Worm (Caenorhabditis elegans) whole organism, L2 larva: ENCODE results near the gene arrd-9.
A peak's percentile ranks its signal among the peaks of the same experiment; 100 is the strongest.

Source experiments
- C34F6.9 ChIP-seq: fragments of 150-350 bp; optimal IDR thresholded peaks from 2 replicates; lab custom pipeline; 2014; ENCODE audit warnings: missing biosample characterization, missing genetic modification characterization
- F13H6.1 ChIP-seq: sonication (generic microtip); optimal IDR thresholded peaks from 2 replicates; lab custom pipeline; 2016; ENCODE audit warnings: missing genetic modification characterization, missing compliant biosample characterization
- R02D3.7 ChIP-seq: fragments of 150-350 bp; optimal IDR thresholded peaks from 2 replicates; lab custom pipeline; 2014; ENCODE audit warnings: missing biosample characterization, missing genetic modification characterization
- Y55F3AM.14 ChIP-seq: fragments of 200-800 bp; sonication (Bioruptor generic); optimal IDR thresholded peaks from 2 replicates; lab custom pipeline; 2018; ENCODE audit warnings: mild to moderate bottlenecking, missing genetic modification characterization, missing compliant biosample characterization
- alr-1 ChIP-seq: fragments of 150-350 bp; optimal IDR thresholded peaks from 2 replicates; lab custom pipeline; 2014; ENCODE audit warnings: missing biosample characterization, missing genetic modification characterization
- aly-2 ChIP-seq: fragments of 150-350 bp; optimal IDR thresholded peaks from 2 replicates; lab custom pipeline; 2014; ENCODE audit warnings: missing biosample characterization, missing genetic modification characterization
- ama-1 ChIP-seq: fragments of 150-350 bp; optimal IDR thresholded peaks from 2 replicates; lab custom pipeline; 2018; ENCODE audit warnings: inconsistent platforms
- blmp-1 ChIP-seq: sonication (generic microtip); optimal IDR thresholded peaks from 2 replicates; lab custom pipeline; 2017; ENCODE audit warnings: missing genetic modification characterization, mild to moderate bottlenecking, missing compliant biosample characterization, antibody characterized with exemption, moderate library complexity; ENCODE audit not compliant: insufficient read depth
- ceh-16 ChIP-seq: fragments of 150-350 bp; optimal IDR thresholded peaks from 2 replicates; lab custom pipeline; 2014; ENCODE audit warnings: missing biosample characterization, missing genetic modification characterization
- ceh-82 ChIP-seq: fragments of 150-350 bp; optimal IDR thresholded peaks from 2 replicates; lab custom pipeline; 2014; ENCODE audit warnings: missing biosample characterization, missing genetic modification characterization
- crh-2 ChIP-seq: sonication (generic microtip); optimal IDR thresholded peaks from 2 replicates; lab custom pipeline; 2017; ENCODE audit warnings: missing biosample characterization, missing genetic modification characterization
- dmd-4 ChIP-seq: sonication (generic microtip); optimal IDR thresholded peaks from 2 replicates; lab custom pipeline; 2017; ENCODE audit warnings: missing biosample characterization, missing genetic modification characterization
- fos-1 ChIP-seq: fragments of 150-350 bp; optimal IDR thresholded peaks from 2 replicates; lab custom pipeline; 2014; ENCODE audit warnings: missing biosample characterization, missing genetic modification characterization
- gmeb-1 ChIP-seq: fragments of 150-350 bp; optimal IDR thresholded peaks from 2 replicates; lab custom pipeline; 2014; ENCODE audit warnings: missing biosample characterization, missing genetic modification characterization
- lin-11 ChIP-seq: fragments of 150-350 bp; sonication (generic microtip); optimal IDR thresholded peaks from 2 replicates; lab custom pipeline; 2014; ENCODE audit warnings: missing biosample characterization, missing genetic modification characterization, inconsistent platforms, mixed read lengths
- lin-13 ChIP-seq: fragments of 150-350 bp; optimal IDR thresholded peaks from 2 replicates; lab custom pipeline; 2014; ENCODE audit warnings: missing biosample characterization, missing genetic modification reagents, missing genetic modification characterization
- lin-39 ChIP-seq: fragments of 150-350 bp; optimal IDR thresholded peaks from 2 replicates; lab custom pipeline; 2014; ENCODE audit warnings: missing biosample characterization, missing genetic modification reagents, missing genetic modification characterization
- lsy-2 ChIP-seq, 2 experiments: fragments of 150-350 bp in 1 of 2; sonication (generic microtip) in 1 of 2; optimal IDR thresholded peaks; 2 replicates each; lab custom pipeline; 2014 to 2017; ENCODE audit warnings: missing biosample characterization in 2 of 2, missing genetic modification characterization in 2 of 2
- mbf-1 ChIP-seq: sonication (generic microtip); optimal IDR thresholded peaks from 2 replicates; lab custom pipeline; 2017; ENCODE audit warnings: missing biosample characterization, missing genetic modification characterization
- nhr-10 ChIP-seq: sonication (generic microtip); optimal IDR thresholded peaks from 2 replicates; lab custom pipeline; 2017; ENCODE audit warnings: missing biosample characterization, missing genetic modification characterization
- nhr-11 ChIP-seq: fragments of 150-350 bp; optimal IDR thresholded peaks from 2 replicates; lab custom pipeline; 2014; ENCODE audit warnings: missing biosample characterization, missing genetic modification characterization
- nhr-12 ChIP-seq: fragments of 150-350 bp; optimal IDR thresholded peaks from 2 replicates; lab custom pipeline; 2014; ENCODE audit warnings: missing biosample characterization, missing genetic modification characterization
- nhr-129 ChIP-seq: fragments of 150-350 bp; optimal IDR thresholded peaks from 2 replicates; lab custom pipeline; 2014; ENCODE audit warnings: missing biosample characterization, missing genetic modification characterization
- nhr-21 ChIP-seq: fragments of 150-350 bp; optimal IDR thresholded peaks from 2 replicates; lab custom pipeline; 2014; ENCODE audit warnings: missing biosample characterization, missing genetic modification characterization
- nhr-23 ChIP-seq: fragments of 150-350 bp; optimal IDR thresholded peaks from 2 replicates; lab custom pipeline; 2014; ENCODE audit warnings: missing biosample characterization, missing genetic modification reagents, missing genetic modification characterization
- nhr-237 ChIP-seq: fragments of 150-350 bp; optimal IDR thresholded peaks from 2 replicates; lab custom pipeline; 2014; ENCODE audit warnings: missing biosample characterization, missing genetic modification characterization
- nhr-25 ChIP-seq: fragments of 150-350 bp; sonication (generic microtip); optimal IDR thresholded peaks from 3 replicates; lab custom pipeline; 2014; ENCODE audit warnings: missing biosample characterization, missing genetic modification characterization
- nhr-6 ChIP-seq: fragments of 150-350 bp; optimal IDR thresholded peaks from 2 replicates; lab custom pipeline; 2014; ENCODE audit warnings: missing biosample characterization, missing genetic modification characterization
- peb-1 ChIP-seq: fragments of 150-350 bp; optimal IDR thresholded peaks from 2 replicates; lab custom pipeline; 2014; ENCODE audit warnings: missing biosample characterization, missing genetic modification characterization
- sem-4 ChIP-seq: fragments of 150-350 bp; optimal IDR thresholded peaks from 2 replicates; lab custom pipeline; 2014; ENCODE audit warnings: missing biosample characterization, missing genetic modification reagents, missing genetic modification characterization
- sma-9 ChIP-seq, 2 experiments: fragments of 150-350 bp in 1 of 2; sonication (generic microtip) in 1 of 2; optimal IDR thresholded peaks; 2 replicates each; lab custom pipeline; 2014 to 2016; ENCODE audit warnings: missing genetic modification characterization in 2 of 2, mild to moderate bottlenecking in 1 of 2, missing biosample characterization in 1 of 2, missing compliant biosample characterization in 1 of 2, missing genetic modification reagents in 1 of 2, moderate library complexity in 1 of 2
- snpc-4 ChIP-seq: fragments of 150-350 bp; optimal IDR thresholded peaks from 2 replicates; lab custom pipeline; 2014; ENCODE audit warnings: missing biosample characterization, missing genetic modification characterization
- unc-55 ChIP-seq: fragments of 150-350 bp; sonication (generic microtip); optimal IDR thresholded peaks from 3 replicates; lab custom pipeline; 2014; ENCODE audit warnings: missing biosample characterization, missing genetic modification reagents, missing genetic modification characterization
- unc-62 ChIP-seq: fragments of 150-350 bp; optimal IDR thresholded peaks from 2 replicates; lab custom pipeline; 2014; ENCODE audit warnings: missing biosample characterization, missing genetic modification reagents, missing genetic modification characterization
- zag-1 ChIP-seq: fragments of 150-350 bp; optimal IDR thresholded peaks from 2 replicates; lab custom pipeline; 2014; ENCODE audit warnings: missing biosample characterization, missing genetic modification characterization
- ztf-1 ChIP-seq: fragments of 200-800 bp; sonication (Bioruptor generic); conservative IDR thresholded peaks from 2 replicates; pipeline ENCODE4 v1.3.6; 2022; ENCODE audit warnings: missing genetic modification characterization, missing compliant biosample characterization
- ztf-4 ChIP-seq: fragments of 150-350 bp; optimal IDR thresholded peaks from 2 replicates; lab custom pipeline; 2014; ENCODE audit warnings: missing biosample characterization, missing genetic modification characterization

Gene arrd-9

ce11 chrII:12494556-12495131 lies 13.9 kb upstream of the arrd-9 start, which contains the start of gene col-85 (continued):
- peak; percentile 67 for TF ChIP-seq F13H6.1 (tag; lab: Kevin White, UChicago)
- peak; percentile 54 for TF ChIP-seq Y55F3AM.14

ce11 chrII:12494067-12494477 lies 13.4 kb upstream of the arrd-9 start:
- TF ChIP-seq ztf-4 (tag; lab: Kevin White, UChicago) (no peak), ztf-1 (no peak), snpc-4 (no peak), nhr-25 (tag; lab: Kevin White, UChicago) (no peak), nhr-6 (tag; lab: Kevin White, UChicago) (no peak), Y55F3AM.14 (no peak), nhr-237 (tag; lab: Kevin White, UChicago) (no peak), lin-39 (tag; lab: Kevin White, UChicago) (no peak), nhr-11 (tag; lab: Kevin White, UChicago) (no peak), unc-55 (GFP tag; lab: Kevin White, UChicago) (no peak), alr-1 (tag; lab: Kevin White, UChicago) (no peak), peb-1 (tag; lab: Kevin White, UChicago) (no peak), ceh-82 (tag; lab: Kevin White, UChicago) (no peak), ama-1 (lab: Kevin White, UChicago) (no peak), nhr-129 (tag; lab: Kevin White, UChicago) (no peak), R02D3.7 (tag; lab: Kevin White, UChicago) (no peak), gmeb-1 (no peak), lsy-2 (tag; optimal IDR thresholded peaks at IDR 0.05; lab: Kevin White, UChicago) (no peak), dmd-4 (tag; lab: Kevin White, UChicago) (no peak)

DNA sequence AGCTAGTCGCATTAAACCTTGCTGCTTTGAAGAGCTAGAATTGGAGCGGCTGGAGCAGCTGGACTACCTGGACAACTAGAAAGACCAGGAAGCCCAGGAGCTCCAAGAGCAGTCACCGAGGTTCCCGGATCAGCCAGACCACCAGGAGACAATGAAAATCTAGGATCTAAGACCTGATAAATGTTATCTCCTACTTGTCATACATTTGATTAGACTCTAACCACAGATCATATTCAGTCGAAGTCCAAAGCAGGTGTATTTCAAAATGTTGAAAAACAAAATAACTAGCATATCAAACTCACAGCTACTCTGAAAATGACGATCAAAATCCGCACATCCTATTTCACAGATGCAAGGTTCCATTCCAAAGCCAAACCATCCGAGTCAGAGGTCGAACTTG lies 11.2 kb upstream of the arrd-9 start, which contains the start of gene srz-6:
Gene srz-6 (plus strand): TSS at position 301 of the 400 bp plus-strand sequence.
- no peak for TF ChIP-seq C34F6.9
- TF ChIP-seq sem-4 (tag; lab: Kevin White, UChicago), result no peak
- no peak for TF ChIP-seq ceh-16 (tag; lab: Kevin White, UChicago)
- no peak for TF ChIP-seq ama-1 (lab: Kevin White, UChicago)
- TF ChIP-seq Y55F3AM.14, result no peak
- no peak for TF ChIP-seq nhr-237 (tag; lab: Kevin White, UChicago)
- TF ChIP-seq dmd-4 (tag; lab: Kevin White, UChicago), result no peak
- TF ChIP-seq fos-1, result no peak
- TF ChIP-seq lin-13 (GFP tag; lab: Kevin White, UChicago), result no peak
- no peak for TF ChIP-seq lin-11 (tag; lab: Kevin White, UChicago)
- TF ChIP-seq lsy-2 (tag; optimal IDR thresholded peaks at IDR 0.05; lab: Kevin White, UChicago), result no peak
- no peak for TF ChIP-seq nhr-11 (tag; lab: Kevin White, UChicago)
- TF ChIP-seq aly-2 (tag; lab: Kevin White, UChicago), result no peak

DNA sequence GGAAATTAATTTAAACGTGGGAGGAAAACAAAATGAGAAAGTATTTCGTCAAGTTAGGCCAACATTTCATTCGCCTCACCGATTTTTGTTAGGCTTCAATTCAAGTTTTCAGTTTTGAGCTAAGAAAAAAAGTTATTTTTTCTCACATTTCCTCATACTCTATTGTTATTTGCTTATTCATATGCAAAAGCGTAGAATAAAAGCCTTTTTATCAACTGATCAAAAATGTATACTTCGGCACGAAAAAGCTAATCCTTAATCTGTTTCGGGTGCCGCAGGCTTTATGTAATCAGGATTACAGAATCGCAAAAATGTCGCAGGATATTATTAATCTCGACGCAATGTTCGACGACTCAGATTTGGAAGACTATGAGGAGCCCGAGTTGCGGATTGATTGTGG lies 9.2 kb upstream of the arrd-9 start, which contains the start of gene T21B4.15:
Gene T21B4.15 (plus strand): TSS at position 301 of the 400 bp plus-strand sequence.
- TF ChIP-seq crh-2 (tag; lab: Kevin White, UChicago) (no peak), lin-13 (GFP tag; lab: Kevin White, UChicago) (no peak), Y55F3AM.14 (no peak)

ce11 chrII:12488810-12489209 lies 8.1 kb upstream of the arrd-9 start:
- TF ChIP-seq lin-11 (tag; lab: Kevin White, UChicago), result no peak
- TF ChIP-seq mbf-1, result no peak
- no peak for TF ChIP-seq nhr-6 (tag; lab: Kevin White, UChicago)
- TF ChIP-seq ama-1 (lab: Kevin White, UChicago), result no peak
- no peak for TF ChIP-seq blmp-1
- no peak for TF ChIP-seq unc-62 (GFP tag; lab: Kevin White, UChicago)
- no peak for TF ChIP-seq nhr-21 (tag; lab: Kevin White, UChicago)
- no peak for TF ChIP-seq lin-39 (tag; lab: Kevin White, UChicago)
- TF ChIP-seq ztf-4 (tag; lab: Kevin White, UChicago), result no peak
- TF ChIP-seq unc-55 (GFP tag; lab: Kevin White, UChicago), result no peak
- TF ChIP-seq ceh-82 (tag; lab: Kevin White, UChicago), result no peak
- TF ChIP-seq sma-9 (GFP tag; optimal IDR thresholded peaks at IDR 0.05; lab: Kevin White, UChicago), result no peak
- TF ChIP-seq sma-9 (tag; optimal IDR thresholded peaks at IDR 0.05; lab: Kevin White, UChicago), result no peak
- no peak for TF ChIP-seq nhr-10 (tag; lab: Kevin White, UChicago)
- TF ChIP-seq nhr-12 (tag; lab: Kevin White, UChicago), result no peak
- no peak for TF ChIP-seq nhr-237 (tag; lab: Kevin White, UChicago)
- TF ChIP-seq nhr-23 (tag; lab: Kevin White, UChicago), result no peak
- TF ChIP-seq zag-1, result no peak
